Worm (Caenorhabditis elegans) whole organism, midembryonic: ENCODE measurements around the gene R03C1.1.

Experiments
- T22C8.4 ChIP-seq: fragments of 200-800 bp; sonication (Bioruptor generic); IDR thresholded peaks from 2 replicates; pipeline ENCODE4 v1.3.6; 2022; ENCODE audit warnings: missing genetic modification characterization, missing compliant biosample characterization
- tab-1 ChIP-seq: fragments of 200-800 bp; sonication (Bioruptor generic); IDR thresholded peaks from 2 replicates; pipeline ENCODE4 v1.3.6; 2022; ENCODE audit warnings: missing genetic modification characterization, missing compliant biosample characterization
- ztf-29 ChIP-seq: fragments of 200-800 bp; sonication (Bioruptor generic); IDR thresholded peaks from 2 replicates; pipeline ENCODE4 v1.3.6; 2022; ENCODE audit warnings: missing genetic modification reagents, missing genetic modification characterization, missing compliant biosample characterization

DNA sequence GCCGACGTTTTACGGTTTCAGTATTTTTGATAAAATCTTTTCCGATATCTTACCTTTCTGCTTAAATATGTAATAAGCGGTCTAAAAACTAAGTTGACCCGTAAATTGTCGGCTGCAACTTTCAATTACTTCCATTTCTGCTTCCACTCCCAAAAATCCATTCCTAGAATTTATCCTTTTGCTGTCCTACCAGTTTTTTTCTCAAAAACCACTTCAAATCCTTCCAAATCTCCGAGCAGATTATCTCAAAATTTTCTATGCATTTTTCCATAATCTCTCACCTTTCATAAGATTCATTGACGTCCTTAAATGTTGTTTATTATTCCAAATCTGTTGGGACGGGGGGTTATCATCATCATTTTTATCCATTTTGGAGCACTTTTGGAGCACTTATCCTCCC is 30.8 kb upstream of the R03C1.1 start:
- TF ChIP-seq tab-1 (GFP tag; lab: Robert Waterston, UW) (no peak), T22C8.4 (no peak), ztf-29 (GFP tag; lab: Robert Waterston, UW) (no peak)
